Worm (Caenorhabditis elegans) whole organism, early embryonic: ENCODE data around the gene cpg-8.

Source experiments
- B0310.2 ChIP-seq: sonication (generic microtip); optimal IDR thresholded peaks from 2 replicates; lab custom pipeline; 2016; ENCODE audit warnings: mild to moderate bottlenecking, missing genetic modification characterization, missing compliant biosample characterization
- aly-1 ChIP-seq: sonication (generic microtip); optimal IDR thresholded peaks from 2 replicates; lab custom pipeline; 2016; ENCODE audit warnings: missing genetic modification characterization, missing compliant biosample characterization
- ama-1 ChIP-seq: fragments of 150-350 bp; optimal IDR thresholded peaks from 2 replicates; lab custom pipeline; 2014
- ceh-13 ChIP-seq: fragments of 200-800 bp; sonication (Bioruptor generic); optimal IDR thresholded peaks from 2 replicates; lab custom pipeline; 2018; ENCODE audit warnings: mild to moderate bottlenecking, missing genetic modification characterization, missing compliant biosample characterization
- hmbx-1 ChIP-seq: sonication (generic microtip); optimal IDR thresholded peaks from 2 replicates; lab custom pipeline; 2016; ENCODE audit warnings: mild to moderate bottlenecking, missing genetic modification characterization, missing compliant biosample characterization
- pes-1 ChIP-seq: fragments of 200-800 bp; sonication (Bioruptor generic); IDR thresholded peaks from 2 replicates; pipeline ENCODE4 v1.3.6; 2022; ENCODE audit warnings: missing genetic modification reagents, missing genetic modification characterization, missing compliant biosample characterization
- tbx-11 ChIP-seq: fragments of 200-800 bp; sonication (Bioruptor generic); IDR thresholded peaks from 2 replicates; pipeline ENCODE4 v1.3.6; 2022; ENCODE audit warnings: missing genetic modification characterization, missing compliant biosample characterization
- tra-4 ChIP-seq: sonication (generic microtip); optimal IDR thresholded peaks from 2 replicates; lab custom pipeline; 2017; ENCODE audit warnings: missing genetic modification characterization, missing compliant biosample characterization

ce11 chrV:4686680-4687470 is 5.4 kb downstream of the cpg-8 start, which contains the start of gene taf-10:
- TF ChIP-seq ama-1 (lab: Kevin White, UChicago) (no peak), pes-1 (no peak), aly-1 (tag; lab: Kevin White, UChicago) (no peak), tra-4 (no peak), hmbx-1 (tag; lab: Kevin White, UChicago) (no peak), ceh-13 (GFP tag; lab: Kevin White, UChicago) (no peak), tbx-11 (no peak), B0310.2 (tag; lab: Kevin White, UChicago) (no peak)
